Worm (Caenorhabditis elegans) whole organism, L1 larva: ENCODE results near the gene T26H5.9.

Experiments
- C04F5.9 ChIP-seq: sonication (generic microtip); optimal IDR thresholded peaks from 2 replicates; lab custom pipeline; 2016; ENCODE audit warnings: missing genetic modification characterization, missing compliant biosample characterization
- C16A3.4 ChIP-seq: fragments of 150-350 bp; optimal IDR thresholded peaks from 2 replicates; lab custom pipeline; 2014; ENCODE audit warnings: missing biosample characterization, missing genetic modification characterization
- C34B4.2 ChIP-seq: sonication (generic microtip); optimal IDR thresholded peaks from 2 replicates; lab custom pipeline; 2017; ENCODE audit warnings: mild to moderate bottlenecking, missing genetic modification characterization, missing compliant biosample characterization
- F16B12.6 ChIP-seq: fragments of 150-350 bp; optimal IDR thresholded peaks from 2 replicates; lab custom pipeline; 2014; ENCODE audit warnings: missing biosample characterization, missing genetic modification characterization
- aha-1 ChIP-seq: fragments of 150-350 bp; optimal IDR thresholded peaks from 2 replicates; lab custom pipeline; 2014; ENCODE audit warnings: missing biosample characterization, missing genetic modification characterization
- alr-1 ChIP-seq: fragments of 200-800 bp; sonication (Bioruptor generic); optimal IDR thresholded peaks from 2 replicates; lab custom pipeline; 2018; ENCODE audit warnings: borderline replicate concordance, mild to moderate bottlenecking, missing genetic modification characterization, missing compliant biosample characterization
- ceh-63 ChIP-seq: fragments of 200-800 bp; sonication (Bioruptor generic); optimal IDR thresholded peaks from 2 replicates; lab custom pipeline; 2018; ENCODE audit warnings: mild to moderate bottlenecking, missing genetic modification characterization, missing compliant biosample characterization
- ceh-82 ChIP-seq, 3 experiments: fragments of 150-350 bp in 1 of 3; sonication (generic microtip) in 2 of 3; optimal IDR thresholded peaks; 2 replicates each; lab custom pipeline; 2014 to 2017; ENCODE audit warnings: missing biosample characterization in 3 of 3, missing genetic modification characterization in 3 of 3
- ces-1 ChIP-seq: fragments of 150-350 bp; optimal IDR thresholded peaks from 2 replicates; lab custom pipeline; 2014; ENCODE audit warnings: missing biosample characterization, missing genetic modification reagents, missing genetic modification characterization
- dpl-1 ChIP-seq, 3 experiments: fragments of 150-350 bp in 2 of 3; sonication (generic microtip) in 1 of 3; optimal IDR thresholded peaks; 2 replicates each; lab custom pipeline; 2014 to 2017; ENCODE audit warnings: missing biosample characterization in 3 of 3, missing genetic modification characterization in 3 of 3, missing genetic modification reagents in 3 of 3
- dsc-1 ChIP-seq: sonication (generic microtip); optimal IDR thresholded peaks from 2 replicates; lab custom pipeline; 2016; ENCODE audit warnings: mild to moderate bottlenecking, missing genetic modification characterization, missing compliant biosample characterization
- egl-13 ChIP-seq: sonication (generic microtip); optimal IDR thresholded peaks from 2 replicates; lab custom pipeline; 2016; ENCODE audit warnings: missing genotype, missing genetic modification reagents, missing genetic modification characterization, missing compliant biosample characterization
- egl-27 ChIP-seq, 2 experiments: fragments of 150-350 bp in 1 of 2; sonication (generic microtip); optimal IDR thresholded peaks; 3 replicates each; lab custom pipeline; 2017 to 2018; ENCODE audit warnings: missing biosample characterization in 2 of 2, missing genetic modification characterization in 2 of 2, missing genetic modification reagents in 2 of 2
- elt-2 ChIP-seq: sonication (generic microtip); optimal IDR thresholded peaks from 2 replicates; lab custom pipeline; 2016; ENCODE audit warnings: missing genetic modification characterization, mild to moderate bottlenecking, inconsistent platforms, missing compliant biosample characterization, missing genetic modification reagents
- fkh-10 ChIP-seq: sonication (generic microtip); optimal IDR thresholded peaks from 2 replicates; lab custom pipeline; 2017; ENCODE audit warnings: missing biosample characterization, missing genetic modification reagents, missing genetic modification characterization
- hlh-4 ChIP-seq: sonication (generic microtip); optimal IDR thresholded peaks from 2 replicates; lab custom pipeline; 2016; ENCODE audit warnings: mild to moderate bottlenecking, missing genetic modification characterization, missing compliant biosample characterization
- hpl-2 ChIP-seq: fragments of 150-350 bp; optimal IDR thresholded peaks from 2 replicates; lab custom pipeline; 2014; ENCODE audit warnings: missing biosample characterization, missing genetic modification reagents, missing genetic modification characterization
- lin-14 ChIP-seq: fragments of 200-800 bp; sonication (Bioruptor generic); optimal IDR thresholded peaks from 2 replicates; lab custom pipeline; 2018; ENCODE audit warnings: mild to moderate bottlenecking, missing genetic modification characterization, moderate library complexity, missing compliant biosample characterization
- lin-15B ChIP-seq: fragments of 150-350 bp; sonication (generic microtip); optimal IDR thresholded peaks from 3 replicates; lab custom pipeline; 2014; ENCODE audit warnings: missing biosample characterization, missing genetic modification characterization
- lin-39 ChIP-seq: fragments of 150-350 bp; optimal IDR thresholded peaks from 2 replicates; lab custom pipeline; 2014; ENCODE audit warnings: missing biosample characterization, missing genetic modification reagents, missing genetic modification characterization
- lir-3 ChIP-seq: sonication (generic microtip); optimal IDR thresholded peaks from 2 replicates; lab custom pipeline; 2016; ENCODE audit warnings: mild to moderate bottlenecking, missing genetic modification characterization, moderate library complexity, missing compliant biosample characterization; ENCODE audit not compliant: poor library complexity
- nhr-11 ChIP-seq: fragments of 150-350 bp; optimal IDR thresholded peaks from 2 replicates; lab custom pipeline; 2014; ENCODE audit warnings: missing biosample characterization, missing genetic modification characterization
- nhr-19 ChIP-seq: fragments of 200-800 bp; sonication (Bioruptor generic); conservative IDR thresholded peaks from 2 replicates; pipeline ENCODE4 v1.3.6; 2022; ENCODE audit warnings: missing genetic modification characterization, missing compliant biosample characterization
- nhr-237 ChIP-seq: fragments of 150-350 bp; optimal IDR thresholded peaks from 2 replicates; lab custom pipeline; 2014; ENCODE audit warnings: missing biosample characterization, missing genetic modification characterization
- nhr-47 ChIP-seq: sonication (generic microtip); optimal IDR thresholded peaks from 2 replicates; lab custom pipeline; 2016; ENCODE audit warnings: mild to moderate bottlenecking, missing genetic modification characterization, moderate library complexity, missing compliant biosample characterization
- nhr-71 ChIP-seq: sonication (generic microtip); optimal IDR thresholded peaks from 2 replicates; lab custom pipeline; 2016; ENCODE audit warnings: mild to moderate bottlenecking, missing genetic modification characterization, moderate library complexity, missing compliant biosample characterization
- nhr-77 ChIP-seq: fragments of 150-350 bp; optimal IDR thresholded peaks from 2 replicates; lab custom pipeline; 2014; ENCODE audit warnings: missing biosample characterization, missing genetic modification characterization
- nhr-85 ChIP-seq: sonication (generic microtip); peaks from one replicate; lab custom pipeline; 2016; ENCODE audit warnings: missing genetic modification characterization, inconsistent platforms, missing compliant biosample characterization
- nhr-90 ChIP-seq: sonication (generic microtip); optimal IDR thresholded peaks from 2 replicates; lab custom pipeline; 2016; ENCODE audit warnings: mild to moderate bottlenecking, missing genetic modification characterization, missing compliant biosample characterization; ENCODE audit not compliant: poor library complexity
- pag-3 ChIP-seq: sonication (generic microtip); optimal IDR thresholded peaks from 2 replicates; lab custom pipeline; 2017; ENCODE audit warnings: missing genetic modification characterization, mild to moderate bottlenecking, missing compliant biosample characterization, antibody characterized with exemption, borderline replicate concordance; ENCODE audit not compliant: insufficient read depth
- pqm-1 ChIP-seq: sonication (generic microtip); optimal IDR thresholded peaks from 3 replicates; lab custom pipeline; 2017; ENCODE audit warnings: missing biosample characterization, missing genetic modification characterization
- rnt-1 ChIP-seq: sonication (generic microtip); optimal IDR thresholded peaks from 2 replicates; lab custom pipeline; 2016; ENCODE audit warnings: mild to moderate bottlenecking, missing genetic modification characterization, moderate library complexity, missing compliant biosample characterization
- snpc-4 ChIP-seq: fragments of 150-350 bp; optimal IDR thresholded peaks from 2 replicates; lab custom pipeline; 2014; ENCODE audit warnings: missing biosample characterization, missing genetic modification characterization
- sox-4 ChIP-seq: sonication (generic microtip); optimal IDR thresholded peaks from 2 replicates; lab custom pipeline; 2016; ENCODE audit warnings: missing genetic modification characterization, missing compliant biosample characterization
- sup-37 ChIP-seq: fragments of 200-800 bp; sonication (Bioruptor generic); optimal IDR thresholded peaks from 2 replicates; lab custom pipeline; 2018; ENCODE audit warnings: mild to moderate bottlenecking, missing genetic modification characterization, missing compliant biosample characterization
- tbx-2 ChIP-seq: sonication (generic microtip); optimal IDR thresholded peaks from 2 replicates; lab custom pipeline; 2016; ENCODE audit warnings: missing genetic modification characterization, missing compliant biosample characterization
- tlp-1 ChIP-seq: fragments of 150-350 bp; optimal IDR thresholded peaks from 2 replicates; lab custom pipeline; 2014; ENCODE audit warnings: missing biosample characterization, missing genetic modification characterization
- unc-130 ChIP-seq: fragments of 150-350 bp; optimal IDR thresholded peaks from 2 replicates; lab custom pipeline; 2017; ENCODE audit warnings: missing biosample characterization, missing genetic modification characterization, inconsistent platforms
- unc-30 ChIP-seq: sonication (generic microtip); optimal IDR thresholded peaks from 2 replicates; lab custom pipeline; 2017; ENCODE audit warnings: missing biosample characterization, missing genetic modification characterization
- vab-15 ChIP-seq: sonication (generic microtip); optimal IDR thresholded peaks from 2 replicates; lab custom pipeline; 2017; ENCODE audit warnings: missing genotype, mild to moderate bottlenecking, missing genetic modification characterization, missing compliant biosample characterization

The T26H5.9 gene

ce11 chrV:15466017-15466416, 21.3 kb downstream of the T26H5.9 start:
- TF ChIP-seq nhr-85 = peak; percentile 44
- no peak for TF ChIP-seq nhr-19
- TF ChIP-seq C04F5.9 = no peak
- TF ChIP-seq, all 84 proteins: peak for 1

- TF ChIP-seq tbx-2 (tag; lab: Kevin White, UChicago) (no peak), sox-4 (tag; lab: Kevin White, UChicago) (no peak), aha-1 (tag; lab: Kevin White, UChicago) (no peak), ceh-63 (GFP tag; lab: Kevin White, UChicago) (no peak), fkh-10 (GFP tag; lab: Kevin White, UChicago) (no peak), nhr-11 (tag; lab: Kevin White, UChicago) (no peak), hpl-2 (GFP tag; lab: Kevin White, UChicago) (no peak), nhr-90 (tag; lab: Kevin White, UChicago) (no peak), lin-14 (GFP tag; lab: Kevin White, UChicago) (no peak), ces-1 (GFP tag; lab: Kevin White, UChicago) (no peak), ceh-82 (tag; optimal IDR thresholded peaks at IDR 0.05; lab: Kevin White, UChicago) (no peak), vab-15 (tag; lab: Kevin White, UChicago) (no peak), nhr-47 (no peak), C04F5.9 (no peak), lin-39 (tag; lab: Kevin White, UChicago) (no peak), unc-130 (no peak), dpl-1 (GFP tag; optimal IDR thresholded peaks at IDR 0.05; lab: Kevin White, UChicago) (no peak)
These were observed 22.0 kb downstream of the T26H5.9 start for ce11 chrV:15466719-15467118.

- no peak for TF ChIP-seq lin-14 (GFP tag; lab: Kevin White, UChicago)
- no peak for TF ChIP-seq elt-2 (tag; lab: Kevin White, UChicago)
- TF ChIP-seq fkh-10 (GFP tag; lab: Kevin White, UChicago) = no peak
- no peak for TF ChIP-seq nhr-47
- TF ChIP-seq dsc-1 = no peak
- TF ChIP-seq egl-13 (tag; lab: Kevin White, UChicago) = no peak
- no peak for TF ChIP-seq snpc-4
- no peak for TF ChIP-seq unc-30 (tag; lab: Kevin White, UChicago)
- TF ChIP-seq egl-27 (tag; optimal IDR thresholded peaks at IDR 0.05; lab: Kevin White, UChicago) = no peak
- TF ChIP-seq sox-4 (tag; lab: Kevin White, UChicago) = no peak
- no peak for TF ChIP-seq nhr-71 (tag; lab: Kevin White, UChicago)
- TF ChIP-seq pqm-1 = no peak
- no peak for TF ChIP-seq alr-1 (tag; lab: Kevin White, UChicago)
- TF ChIP-seq lin-15B (tag; lab: Kevin White, UChicago) = no peak
These were observed 26.3 kb downstream of the T26H5.9 start, which contains the start of gene dpf-1 for ce11 chrV:15471029-15471428. Gene dpf-1, plus strand, starts transcription at chrV:15471329.

DNA sequence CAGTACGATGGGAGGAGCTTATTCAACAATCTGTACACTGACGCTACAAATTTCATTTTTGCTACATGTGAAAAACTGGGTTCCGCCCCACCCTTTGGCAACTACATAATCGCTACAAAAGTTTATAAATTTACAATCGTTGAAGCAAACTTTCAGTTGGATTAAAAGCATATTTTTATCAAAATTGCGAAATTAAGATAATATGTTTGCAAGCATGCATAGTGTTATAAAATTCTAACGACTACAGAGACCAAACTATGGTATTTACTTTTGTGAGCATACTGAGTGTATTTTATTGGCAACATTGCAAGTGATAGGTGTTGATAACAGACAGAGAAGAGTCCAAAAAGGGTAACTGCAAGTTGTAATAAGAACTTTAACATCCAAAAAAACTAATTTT, 33.9 kb downstream of the T26H5.9 start, which contains the start of gene C06B8.2:
Gene C06B8.2 (minus strand): TSS at position 153 of the 400 bp plus-strand sequence.
- no peak for TF ChIP-seq sup-37 (GFP tag; lab: Kevin White, UChicago)
- peak; percentile 22 for TF ChIP-seq elt-2 (tag; lab: Kevin White, UChicago)

DNA sequence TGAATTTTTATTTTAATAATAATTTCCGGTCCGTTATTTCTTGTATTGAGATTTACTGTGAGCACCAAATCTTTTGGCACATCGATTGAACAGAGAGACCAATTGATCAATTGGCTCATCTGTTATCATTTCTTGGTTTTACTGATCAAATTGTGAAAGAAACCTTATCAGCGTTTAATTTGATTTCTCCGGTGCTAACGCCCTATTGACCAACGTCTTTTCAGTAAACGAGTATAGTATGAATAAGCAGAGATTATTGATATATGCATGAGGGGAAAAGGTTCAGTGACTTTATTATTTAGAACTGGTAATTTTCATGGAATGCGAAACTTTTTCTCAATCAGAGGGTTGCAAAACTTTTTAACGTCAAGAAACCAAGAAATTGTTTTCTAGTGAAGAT, 34.4 kb downstream of the T26H5.9 start:
- TF ChIP-seq nhr-237 (tag; lab: Kevin White, UChicago) = no peak
- no peak for TF ChIP-seq rnt-1 (tag; lab: Kevin White, UChicago)
- no peak for TF ChIP-seq hlh-4 (tag; lab: Kevin White, UChicago)
- no peak for TF ChIP-seq pag-3 (tag; lab: Kevin White, UChicago)
- TF ChIP-seq sup-37 (GFP tag; lab: Kevin White, UChicago) = no peak
- no peak for TF ChIP-seq snpc-4
- TF ChIP-seq C16A3.4 = no peak
- no peak for TF ChIP-seq nhr-77 (tag; lab: Kevin White, UChicago)
- TF ChIP-seq F16B12.6 = no peak
- no peak for TF ChIP-seq lin-14 (GFP tag; lab: Kevin White, UChicago)
- no peak for TF ChIP-seq tlp-1 (tag; lab: Kevin White, UChicago)
- TF ChIP-seq C34B4.2 = no peak
- no peak for TF ChIP-seq lir-3 (tag; lab: Kevin White, UChicago)
- no peak for TF ChIP-seq dsc-1
- TF ChIP-seq nhr-19 = no peak
